Fruit fly (Drosophila melanogaster): Measurements from ENCODE around the gene SdhBL.

The SdhBL gene

dm6 chrX:18897906-18898305 is 3.7 kb downstream of the SdhBL start:
- no peak for TF ChIP-seq noc (tag; optimal IDR thresholded peaks at IDR 0.05)

dm6 chrX:18899835-18900460 is 5.7 kb downstream of the SdhBL start, which contains the start of gene CG7378:
CG7378 (plus strand) TSS chrX:18900410.
- TF ChIP-seq noc (tag; optimal IDR thresholded peaks at IDR 0.05): peak; percentile 16

- no peak for TF ChIP-seq noc (tag; optimal IDR thresholded peaks at IDR 0.05)
Measured at dm6 chrX:18900958-18901357, 6.7 kb downstream of the SdhBL start.

DNA sequence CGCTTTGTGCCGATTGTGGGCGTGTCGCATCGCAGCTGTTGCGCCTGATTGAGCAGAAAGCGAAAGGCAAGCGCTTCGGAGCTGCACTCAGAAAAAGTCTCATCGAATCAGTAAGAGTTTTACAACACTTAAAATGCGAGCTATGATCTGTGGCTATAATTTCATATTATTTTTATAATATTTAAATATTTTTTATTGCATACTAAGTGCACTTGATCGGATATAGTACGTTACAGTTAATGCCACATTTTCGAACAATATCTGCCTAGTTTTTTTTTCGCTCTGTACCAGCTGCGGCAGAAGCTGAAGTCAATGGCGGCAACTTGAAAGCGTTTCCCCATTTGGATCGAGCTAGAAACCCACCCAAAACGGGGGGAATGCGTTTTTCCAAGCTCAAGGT is 8.6 kb downstream of the SdhBL start:
- no peak for TF ChIP-seq noc (tag; optimal IDR thresholded peaks at IDR 0.05)

DNA sequence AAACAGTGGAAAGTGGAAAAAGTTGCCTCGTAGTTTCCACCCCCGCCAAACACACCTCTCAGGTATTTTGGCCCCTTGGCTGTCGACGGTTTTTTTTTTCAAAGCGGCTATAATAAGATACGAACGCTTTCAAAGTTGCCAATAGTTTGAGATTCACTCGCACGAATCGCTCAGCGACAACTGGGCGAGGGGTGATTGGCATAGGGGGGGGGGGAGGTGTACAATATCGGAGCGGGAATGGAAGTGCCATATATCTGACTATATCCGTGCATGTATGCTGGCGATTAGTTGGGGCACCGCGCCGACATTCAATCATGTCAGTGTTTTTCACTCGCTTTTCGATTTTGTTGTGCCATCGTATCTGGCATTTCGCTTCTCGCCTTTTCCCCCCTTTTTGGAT is 10.9 kb downstream of the SdhBL start:
- TF ChIP-seq noc (tag; optimal IDR thresholded peaks at IDR 0.05): no peak

- no peak for TF ChIP-seq noc (tag; optimal IDR thresholded peaks at IDR 0.05)
Measured at dm6 chrX:18910827-18911226, 16.6 kb downstream of the SdhBL start.

dm6 chrX:18913359-18913758 is 19.1 kb downstream of the SdhBL start:
- no peak for TF ChIP-seq noc (tag; optimal IDR thresholded peaks at IDR 0.05)

DNA sequence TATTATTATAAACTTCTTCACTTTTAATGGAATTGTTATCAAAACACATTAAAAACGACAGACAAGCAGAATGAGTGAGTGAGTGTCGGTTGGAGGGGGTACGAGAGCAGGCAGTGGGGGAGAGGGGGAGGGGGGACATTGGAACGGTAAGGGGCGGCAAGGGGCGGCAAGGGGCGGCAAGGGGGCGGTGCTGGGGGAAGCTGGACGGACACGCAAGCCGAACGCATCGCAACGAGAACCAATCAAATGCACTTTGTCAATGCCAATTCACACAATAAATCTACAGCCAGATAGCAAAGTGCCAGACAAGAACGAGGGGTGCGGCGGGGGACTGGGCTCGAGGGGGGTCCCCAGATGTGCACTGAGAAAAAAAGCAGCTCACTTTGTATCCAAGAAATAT is 19.5 kb downstream of the SdhBL start:
- TF ChIP-seq noc (tag; optimal IDR thresholded peaks at IDR 0.05): no peak

DNA sequence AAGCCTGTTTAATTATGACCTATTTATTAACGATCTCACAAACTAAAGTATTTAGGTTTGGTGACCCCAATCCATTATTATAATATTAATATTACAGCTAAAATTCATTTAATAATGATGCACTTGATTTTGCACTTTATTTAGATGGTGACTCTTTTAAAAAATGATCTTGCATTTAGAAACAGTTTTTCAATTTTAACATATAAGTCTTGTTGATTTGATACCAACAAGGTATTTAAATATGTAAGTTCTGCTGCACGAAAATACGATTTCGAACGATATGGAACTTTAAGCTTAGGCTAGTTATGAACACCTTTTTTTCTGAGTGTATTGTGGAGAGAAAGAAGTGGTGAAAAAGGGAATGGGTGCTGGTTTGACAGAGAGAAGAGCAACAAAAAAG is 19.9 kb downstream of the SdhBL start:
- no peak for TF ChIP-seq noc (tag; optimal IDR thresholded peaks at IDR 0.05)

DNA sequence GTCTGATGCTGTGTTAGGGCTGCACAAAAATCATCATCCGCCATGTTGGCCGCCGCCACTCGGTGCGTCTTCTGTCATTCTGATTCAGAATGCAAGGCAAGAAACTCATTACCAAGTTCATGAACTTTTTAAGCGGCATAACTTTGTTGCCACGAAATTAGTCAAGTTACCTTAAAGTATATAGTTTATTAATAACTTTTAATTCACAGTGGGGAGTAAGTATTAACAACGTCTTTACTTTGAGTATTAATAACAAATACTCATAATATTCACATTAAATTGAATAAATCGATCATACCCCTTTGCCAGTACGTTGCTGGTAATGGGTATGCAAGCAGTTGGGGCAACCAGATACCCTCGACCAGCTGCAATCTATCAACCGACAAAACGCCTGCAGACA is 23.3 kb downstream of the SdhBL start:
- no peak for TF ChIP-seq noc (tag; optimal IDR thresholded peaks at IDR 0.05)

dm6 chrX:18919422-18920029 is 25.3 kb downstream of the SdhBL start:
- no peak for TF ChIP-seq noc (tag; optimal IDR thresholded peaks at IDR 0.05)

DNA sequence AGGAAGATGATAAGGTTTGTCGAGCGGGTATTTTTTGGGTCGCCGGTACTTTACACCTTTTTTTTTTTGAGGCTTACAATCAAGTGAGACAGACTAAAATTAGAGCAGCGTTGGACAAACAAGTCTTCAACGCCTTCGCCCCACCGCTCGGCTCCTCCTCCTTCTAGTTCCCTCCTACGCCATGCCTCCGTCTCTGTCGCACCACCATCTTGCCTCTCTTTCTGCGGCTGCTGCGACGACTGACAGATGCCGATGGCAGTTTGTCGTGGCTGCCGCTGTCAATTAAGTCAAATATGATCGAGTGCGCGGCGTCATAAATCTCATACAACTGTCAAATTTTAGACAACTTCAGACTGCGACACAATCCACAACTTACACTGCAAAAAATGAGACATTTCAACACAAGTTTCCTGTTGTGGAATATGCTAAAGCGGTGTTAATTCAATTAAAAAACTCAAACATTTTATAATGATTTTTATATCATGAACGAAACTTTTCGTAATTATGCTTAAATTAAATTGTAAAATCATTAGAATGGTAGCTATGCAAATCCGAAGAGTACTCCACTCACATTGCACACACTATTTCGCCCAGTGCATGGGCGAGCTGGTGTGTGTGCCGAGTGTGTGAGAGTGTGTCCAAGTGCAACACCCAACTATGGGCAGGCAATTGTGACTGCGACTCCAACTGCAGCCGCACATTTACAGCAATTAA is 26.6 kb downstream of the SdhBL start:
- no peak for TF ChIP-seq noc (tag; optimal IDR thresholded peaks at IDR 0.05)

DNA sequence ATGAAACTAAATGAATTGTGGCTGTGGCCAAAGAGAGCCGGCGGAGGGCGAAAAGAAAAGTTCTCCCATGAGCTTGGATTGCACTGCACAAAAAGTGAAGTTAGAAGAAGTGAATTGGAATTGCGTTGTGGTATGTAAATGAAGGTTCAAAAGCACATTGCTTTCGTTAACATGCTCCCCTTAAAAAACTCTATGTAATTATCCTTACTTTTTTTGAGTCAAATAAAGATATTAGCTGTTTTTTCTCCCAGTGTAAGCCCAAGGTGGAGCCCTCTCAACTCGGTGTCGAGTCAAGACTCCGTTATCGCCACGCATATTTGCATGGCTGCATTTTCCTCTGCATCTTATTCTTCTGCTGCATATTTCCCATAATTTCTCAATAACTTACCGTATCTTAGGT is 29.3 kb downstream of the SdhBL start:
- no peak for TF ChIP-seq noc (tag; optimal IDR thresholded peaks at IDR 0.05)

DNA sequence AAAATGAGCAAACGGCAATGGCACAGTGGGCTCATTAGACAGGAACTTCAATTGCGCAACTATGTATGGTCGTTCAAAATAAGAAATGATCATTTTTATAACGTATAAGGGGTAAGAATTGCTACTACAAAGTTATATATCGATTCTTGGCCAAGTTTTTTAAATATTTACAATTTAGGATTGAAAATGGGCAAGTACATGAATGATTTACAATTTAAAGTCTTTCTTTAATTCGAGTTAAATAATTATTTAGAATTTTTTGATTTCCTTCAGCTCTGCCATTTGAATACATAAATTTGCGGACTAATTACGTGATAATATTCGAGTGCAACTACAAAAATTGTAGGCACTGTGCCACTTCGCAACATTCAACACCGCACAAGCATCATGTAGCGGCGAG is 30.5 kb downstream of the SdhBL start:
- TF ChIP-seq noc (tag; optimal IDR thresholded peaks at IDR 0.05): no peak

dm6 chrX:18925685-18926371 is 31.6 kb downstream of the SdhBL start:
- TF ChIP-seq noc (tag; optimal IDR thresholded peaks at IDR 0.05): no peak

DNA sequence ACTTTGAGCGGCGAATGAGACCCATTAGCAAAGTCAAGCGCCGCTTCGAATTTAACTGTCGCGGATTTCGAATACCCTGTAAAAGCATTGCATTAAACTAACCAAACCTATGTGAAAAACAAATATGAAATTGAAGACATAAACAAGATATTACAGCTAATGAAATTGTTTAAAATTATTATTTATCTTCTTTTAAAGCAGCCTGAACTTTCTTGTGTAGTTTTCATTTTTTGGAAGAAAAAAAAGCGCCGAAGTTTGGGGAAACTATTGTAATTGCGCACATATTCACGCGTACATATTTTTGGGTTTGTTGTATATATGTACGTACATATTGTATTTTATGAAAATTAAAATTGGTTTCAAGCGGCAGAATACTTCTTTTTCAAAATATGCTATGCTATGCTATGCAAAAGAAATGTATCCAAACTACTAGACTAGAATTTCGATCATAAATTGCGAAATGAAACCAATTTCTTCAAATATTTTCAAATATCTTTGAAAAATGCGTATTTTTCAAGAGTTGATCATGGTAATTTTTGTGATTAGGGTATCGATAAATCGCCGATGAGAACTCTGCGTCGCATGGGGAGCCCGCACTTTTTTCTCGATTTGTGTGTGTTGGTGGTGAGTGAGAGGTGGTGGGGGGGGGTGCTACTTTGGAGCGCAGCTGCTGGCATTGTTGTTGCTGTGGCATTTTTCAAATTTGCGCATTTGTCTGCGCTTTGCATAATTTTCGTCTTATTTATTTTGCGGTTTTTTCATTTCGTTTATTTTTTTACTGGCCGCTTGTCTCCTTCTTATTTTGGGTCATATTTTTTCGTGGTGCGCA is 32.3 kb downstream of the SdhBL start:
- TF ChIP-seq noc (tag; optimal IDR thresholded peaks at IDR 0.05): no peak
